Worm (Caenorhabditis elegans) whole organism, midembryonic: ENCODE measurements around the gene M03C11.9.

ENCODE experiments used
- T22C8.4 ChIP-seq: fragments of 200-800 bp; sonication (Bioruptor generic); IDR thresholded peaks from 2 replicates; pipeline ENCODE4 v1.3.6; 2022; ENCODE audit warnings: missing genetic modification characterization, missing compliant biosample characterization
- cog-1 ChIP-seq: sonication (generic microtip); optimal IDR thresholded peaks from 2 replicates; lab custom pipeline; 2016; ENCODE audit warnings: missing genetic modification characterization, missing compliant biosample characterization
- flt-1 ChIP-seq: fragments of 200-800 bp; sonication (Bioruptor generic); IDR thresholded peaks from 2 replicates; pipeline ENCODE4 v1.3.6; 2022; ENCODE audit warnings: missing genetic modification characterization, missing compliant biosample characterization
- klf-2 ChIP-seq: fragments of 200-800 bp; sonication (Bioruptor generic); conservative IDR thresholded peaks from 2 replicates; pipeline ENCODE4 v1.3.6; 2022; ENCODE audit warnings: missing genetic modification reagents, missing genetic modification characterization, missing compliant biosample characterization
- med-1 ChIP-seq: sonication (generic microtip); optimal IDR thresholded peaks from 2 replicates; lab custom pipeline; 2017; ENCODE audit warnings: missing genetic modification characterization, mild to moderate bottlenecking, missing compliant biosample characterization, antibody characterized with exemption, missing genetic modification reagents; ENCODE audit not compliant: insufficient read depth
- ref-1 ChIP-seq: fragments of 200-800 bp; sonication (Bioruptor generic); conservative IDR thresholded peaks from 2 replicates; pipeline ENCODE4 v1.3.6; 2022; ENCODE audit warnings: missing genetic modification reagents, missing genetic modification characterization, missing compliant biosample characterization
- tab-1 ChIP-seq: fragments of 200-800 bp; sonication (Bioruptor generic); IDR thresholded peaks from 2 replicates; pipeline ENCODE4 v1.3.6; 2022; ENCODE audit warnings: missing genetic modification characterization, missing compliant biosample characterization
- ztf-23 ChIP-seq: fragments of 200-800 bp; sonication (Bioruptor generic); IDR thresholded peaks from 2 replicates; pipeline ENCODE4 v1.3.6; 2022; ENCODE audit warnings: missing genetic modification reagents, missing genetic modification characterization, missing compliant biosample characterization
- ztf-29 ChIP-seq: fragments of 200-800 bp; sonication (Bioruptor generic); IDR thresholded peaks from 2 replicates; pipeline ENCODE4 v1.3.6; 2022; ENCODE audit warnings: missing genetic modification reagents, missing genetic modification characterization, missing compliant biosample characterization

- TF ChIP-seq klf-2 (GFP tag; lab: Robert Waterston, UW), result no peak
- TF ChIP-seq T22C8.4 (GFP tag; lab: Robert Waterston, UW), result no peak
- no peak for TF ChIP-seq med-1
- TF ChIP-seq cog-1, result no peak
- TF ChIP-seq flt-1 (GFP tag; lab: Robert Waterston, UW), result no peak
- TF ChIP-seq ztf-29 (GFP tag; lab: Robert Waterston, UW), result no peak
- TF ChIP-seq ref-1 (GFP tag; lab: Robert Waterston, UW), result no peak
- TF ChIP-seq ztf-23, result no peak
- TF ChIP-seq tab-1 (GFP tag; lab: Robert Waterston, UW), result no peak
Measured at ce11 chrIII:10415822-10416221, 24.3 kb upstream of the M03C11.9 start, which contains the start of gene ymel-1.
